Fruit fly (Drosophila melanogaster) whole organism, embryonic: ENCODE data around the gene mRpL14.

Experiments used
- Atf-2 ChIP-seq: fragments of 200-800 bp; sonication (Bioruptor generic); optimal IDR thresholded peaks from 2 replicates; lab custom pipeline; 2016; ENCODE audit warnings: missing biosample characterization, missing genetic modification characterization
- CG10431 ChIP-seq: fragments of 200-800 bp; sonication (Bioruptor generic); optimal IDR thresholded peaks from 3 replicates; lab custom pipeline; 2018; ENCODE audit warnings: missing biosample characterization, mild to moderate bottlenecking, missing genetic modification characterization
- CG12155 ChIP-seq: fragments of 200-800 bp; sonication (Bioruptor generic); optimal IDR thresholded peaks from 3 replicates; lab custom pipeline; 2016; ENCODE audit warnings: missing biosample characterization, missing genetic modification characterization
- CG12942 ChIP-seq: fragments of 200-800 bp; sonication (Bioruptor generic); optimal IDR thresholded peaks from 3 replicates; lab custom pipeline; 2016; ENCODE audit warnings: missing biosample characterization, missing genetic modification characterization
- CG13424 ChIP-seq: fragments of 200-800 bp; sonication (Bioruptor generic); optimal IDR thresholded peaks from 2 replicates; lab custom pipeline; 2019; ENCODE audit warnings: missing biosample characterization, mild to moderate bottlenecking, missing genetic modification characterization, moderate library complexity
- CG13894 ChIP-seq: fragments of 200-800 bp; sonication (Bioruptor generic); optimal IDR thresholded peaks from 3 replicates; lab custom pipeline; 2018; ENCODE audit warnings: missing biosample characterization, mild to moderate bottlenecking, missing genetic modification characterization, moderate library complexity
- CG1792 ChIP-seq: fragments of 200-800 bp; sonication (Bioruptor generic); optimal IDR thresholded peaks from 2 replicates; lab custom pipeline; 2016; ENCODE audit warnings: missing biosample characterization, missing genetic modification characterization
- CG30403 ChIP-seq: fragments of 200-800 bp; sonication (Bioruptor generic); optimal IDR thresholded peaks from 3 replicates; lab custom pipeline; 2016; ENCODE audit warnings: missing biosample characterization, missing genetic modification characterization
- CG3163 ChIP-seq: fragments of 200-800 bp; sonication (Bioruptor generic); optimal IDR thresholded peaks from 3 replicates; lab custom pipeline; 2016; ENCODE audit warnings: missing biosample characterization, missing genetic modification characterization
- CG4617 ChIP-seq: fragments of 200-800 bp; sonication (Bioruptor generic); optimal IDR thresholded peaks from 3 replicates; lab custom pipeline; 2016; ENCODE audit warnings: missing biosample characterization, missing genetic modification characterization, borderline replicate concordance
- CG5953 ChIP-seq: fragments of 200-800 bp; sonication (Bioruptor generic); IDR thresholded peaks from 2 replicates; pipeline ENCODE4 v1.3.6; 2022; ENCODE audit warnings: missing biosample characterization, missing genetic modification characterization
- CG6689 ChIP-seq: fragments of 200-800 bp; sonication (Bioruptor generic); IDR thresholded peaks from 2 replicates; pipeline ENCODE4 v1.3.6; 2022; ENCODE audit warnings: missing biosample characterization, missing genetic modification characterization
- CG7786 ChIP-seq: fragments of 200-800 bp; sonication (Bioruptor generic); optimal IDR thresholded peaks from 2 replicates; lab custom pipeline; 2016; ENCODE audit warnings: missing biosample characterization, missing genetic modification characterization
- CG8290 ChIP-seq, 3 experiments: fragments of 200-800 bp; sonication (Bioruptor generic); optimal IDR thresholded peaks; 2 replicates each; lab custom pipeline; 2016 to 2019; ENCODE audit warnings: missing biosample characterization in 3 of 3, missing genetic modification characterization in 3 of 3, mild to moderate bottlenecking in 2 of 3, moderate library complexity in 1 of 3
- Camta ChIP-seq: fragments of 200-800 bp; sonication (Bioruptor generic); optimal IDR thresholded peaks from 2 replicates; lab custom pipeline; 2016; ENCODE audit warnings: missing biosample characterization, missing genetic modification characterization
- E2f2 ChIP-seq: fragments of 200-800 bp; sonication (Bioruptor generic); IDR thresholded peaks from 2 replicates; pipeline ENCODE4 v1.3.6; 2022; ENCODE audit warnings: missing biosample characterization, missing genetic modification characterization
- H15 ChIP-seq: fragments of 200-800 bp; sonication (Bioruptor generic); IDR thresholded peaks from 3 replicates; pipeline ENCODE4 v1.3.6; 2022; ENCODE audit warnings: missing biosample characterization, missing genetic modification characterization
- HLH54F ChIP-seq: fragments of 200-800 bp; sonication (Bioruptor generic); optimal IDR thresholded peaks from 3 replicates; lab custom pipeline; 2016; ENCODE audit warnings: missing biosample characterization, missing genetic modification characterization
- Meics ChIP-seq: fragments of 200-800 bp; sonication (Bioruptor generic); optimal IDR thresholded peaks from 2 replicates; lab custom pipeline; 2017; ENCODE audit warnings: missing biosample characterization, mild to moderate bottlenecking, missing genetic modification characterization
- Mes4 ChIP-seq: fragments of 200-800 bp; sonication (Bioruptor generic); optimal IDR thresholded peaks from 2 replicates; lab custom pipeline; 2016; ENCODE audit warnings: missing biosample characterization, missing genetic modification characterization
- Spps ChIP-seq: fragments of 200-800 bp; sonication (Bioruptor generic); optimal IDR thresholded peaks from 2 replicates; lab custom pipeline; 2018; ENCODE audit warnings: missing biosample characterization, mild to moderate bottlenecking, missing genetic modification characterization
- Trl ChIP-seq, 3 experiments: fragments of >200 bp in 2 of 3; fragments of 200-800 bp in 1 of 3; sonication (Bioruptor generic) in 1 of 3; optimal IDR thresholded peaks; 2 replicates in 1 of 3; 3 replicates in 2 of 3; lab custom pipeline; 2016 to 2017; ENCODE audit warnings: missing biosample characterization in 1 of 3, missing genetic modification characterization in 1 of 3
- amos ChIP-seq: fragments of 200-800 bp; sonication (Bioruptor generic); IDR thresholded peaks from 2 replicates; pipeline ENCODE4 v1.3.6; 2022; ENCODE audit warnings: missing biosample characterization, missing genetic modification characterization; ENCODE audit not compliant: partially characterized antibody
- bab2 ChIP-seq: fragments of 200-800 bp; sonication (Bioruptor generic); optimal IDR thresholded peaks from 2 replicates; lab custom pipeline; 2016; ENCODE audit warnings: missing biosample characterization, missing genetic modification characterization
- bsh ChIP-seq, 2 experiments: fragments of 200-800 bp; sonication (Bioruptor generic); optimal IDR thresholded peaks; 2 replicates each; lab custom pipeline; 2017 to 2018; ENCODE audit warnings: mild to moderate bottlenecking in 2 of 2, missing biosample characterization in 2 of 2, missing genetic modification characterization in 2 of 2, moderate library complexity in 1 of 2
- btn ChIP-seq: fragments of 200-800 bp; sonication (Bioruptor generic); optimal IDR thresholded peaks from 2 replicates; lab custom pipeline; 2016; ENCODE audit warnings: missing biosample characterization, missing genetic modification characterization
- crol ChIP-seq: fragments of 200-800 bp; sonication (Bioruptor generic); IDR thresholded peaks from 2 replicates; pipeline ENCODE4 v1.3.6; 2022; ENCODE audit warnings: missing biosample characterization, missing genetic modification characterization
- dmrt99B ChIP-seq: fragments of 200-800 bp; sonication (Bioruptor generic); optimal IDR thresholded peaks from 2 replicates; lab custom pipeline; 2018; ENCODE audit warnings: missing biosample characterization, mild to moderate bottlenecking, missing genetic modification characterization, moderate library complexity
- dpn ChIP-seq, 2 experiments: fragments of 200-800 bp; sonication (Bioruptor generic); optimal IDR thresholded peaks; 3 replicates each; lab custom pipeline; 2016; ENCODE audit warnings: missing biosample characterization in 2 of 2, missing genetic modification characterization in 2 of 2
- emc ChIP-seq: fragments of 200-800 bp; sonication (Bioruptor generic); optimal IDR thresholded peaks from 2 replicates; lab custom pipeline; 2016; ENCODE audit warnings: missing biosample characterization, missing genetic modification characterization
- gcm2 ChIP-seq: fragments of 200-800 bp; sonication (Bioruptor generic); optimal IDR thresholded peaks from 2 replicates; lab custom pipeline; 2016; ENCODE audit warnings: missing biosample characterization, missing genetic modification characterization
- grau ChIP-seq: fragments of 200-800 bp; optimal IDR thresholded peaks from 3 replicates; lab custom pipeline; 2019; ENCODE audit warnings: missing biosample characterization, mild to moderate bottlenecking, missing genetic modification characterization, moderate library complexity
- gro ChIP-seq: fragments of 200-800 bp; sonication (Bioruptor generic); optimal IDR thresholded peaks from 2 replicates; lab custom pipeline; 2016; ENCODE audit warnings: missing biosample characterization, missing genetic modification characterization
- gsb ChIP-seq: fragments of 200-800 bp; sonication (Bioruptor generic); IDR thresholded peaks from 2 replicates; pipeline ENCODE4 v1.3.6; 2022; ENCODE audit warnings: missing biosample characterization, missing genetic modification characterization
- lab ChIP-seq: fragments of 200-800 bp; sonication (Bioruptor generic); optimal IDR thresholded peaks from 3 replicates; lab custom pipeline; 2017; ENCODE audit warnings: missing biosample characterization, missing genetic modification characterization, mild to moderate bottlenecking, moderate library complexity, missing genetic modification reagents
- lmd ChIP-seq: fragments of 200-800 bp; sonication (Bioruptor generic); IDR thresholded peaks from 2 replicates; pipeline ENCODE4 v1.3.6; 2022; ENCODE audit warnings: missing biosample characterization, missing genetic modification characterization
- lola ChIP-seq, 3 experiments: fragments of >200 bp in 2 of 3; fragments of 200-800 bp in 1 of 3; sonication (Bioruptor generic) in 1 of 3; optimal IDR thresholded peaks; 2 replicates each; lab custom pipeline; 2017 to 2019; ENCODE audit warnings: missing biosample characterization in 3 of 3, missing genetic modification characterization in 3 of 3, mild to moderate bottlenecking in 1 of 3, moderate library complexity in 1 of 3
- org-1 ChIP-seq: fragments of 200-800 bp; sonication (Bioruptor generic); optimal IDR thresholded peaks from 2 replicates; lab custom pipeline; 2017; ENCODE audit warnings: missing biosample characterization, missing genetic modification characterization
- p53 ChIP-seq: fragments of 200-800 bp; sonication (Bioruptor generic); optimal IDR thresholded peaks from 2 replicates; lab custom pipeline; 2016; ENCODE audit warnings: missing biosample characterization, missing genetic modification characterization
- pb ChIP-seq: fragments of 200-800 bp; sonication (Bioruptor generic); optimal IDR thresholded peaks from 3 replicates; lab custom pipeline; 2016; ENCODE audit warnings: missing biosample characterization, missing genetic modification characterization
- phol ChIP-seq: fragments of 200-800 bp; sonication (Bioruptor generic); optimal IDR thresholded peaks from 3 replicates; lab custom pipeline; 2018; ENCODE audit warnings: missing biosample characterization, mild to moderate bottlenecking, missing genetic modification characterization, moderate library complexity
- rib ChIP-seq: fragments of 200-800 bp; sonication (Bioruptor generic); IDR thresholded peaks from 2 replicates; pipeline ENCODE4 v1.3.6; 2022; ENCODE audit warnings: missing biosample characterization, missing genetic modification characterization
- ro ChIP-seq: fragments of 200-800 bp; sonication (Bioruptor generic); IDR thresholded peaks from 2 replicates; pipeline ENCODE4 v1.3.6; 2022; ENCODE audit warnings: missing biosample characterization, missing genetic modification characterization
- sisA ChIP-seq: fragments of 200-800 bp; sonication (Bioruptor generic); IDR thresholded peaks from 2 replicates; pipeline ENCODE4 v1.3.6; 2022; ENCODE audit warnings: missing biosample characterization, missing genetic modification characterization
- slbo ChIP-seq: fragments of 200-800 bp; sonication (Bioruptor generic); IDR thresholded peaks from 2 replicates; pipeline ENCODE4 v1.3.6; 2022; ENCODE audit warnings: missing biosample characterization, missing genetic modification characterization
- slp2 ChIP-seq: fragments of 200-800 bp; sonication (Bioruptor generic); optimal IDR thresholded peaks from 2 replicates; lab custom pipeline; 2016; ENCODE audit warnings: missing biosample characterization, missing genetic modification characterization
- so ChIP-seq: fragments of 200-800 bp; sonication (Bioruptor generic); IDR thresholded peaks from 3 replicates; pipeline ENCODE4 v1.3.6; 2022; ENCODE audit warnings: missing biosample characterization, missing genetic modification characterization
- stc ChIP-seq: fragments of 200-800 bp; sonication (Bioruptor generic); IDR thresholded peaks from 2 replicates; pipeline ENCODE4 v1.3.6; 2022; ENCODE audit warnings: missing biosample characterization, missing genetic modification characterization
- wor ChIP-seq: fragments of 200-800 bp; sonication (Bioruptor generic); IDR thresholded peaks from 2 replicates; pipeline ENCODE4 v1.3.6; 2022; ENCODE audit warnings: missing biosample characterization, missing genetic modification characterization
- zen ChIP-seq: fragments of 200-800 bp; sonication (Bioruptor generic); optimal IDR thresholded peaks from 3 replicates; lab custom pipeline; 2018; ENCODE audit warnings: missing biosample characterization, mild to moderate bottlenecking, missing genetic modification characterization, moderate library complexity

The mRpL14 gene

DNA sequence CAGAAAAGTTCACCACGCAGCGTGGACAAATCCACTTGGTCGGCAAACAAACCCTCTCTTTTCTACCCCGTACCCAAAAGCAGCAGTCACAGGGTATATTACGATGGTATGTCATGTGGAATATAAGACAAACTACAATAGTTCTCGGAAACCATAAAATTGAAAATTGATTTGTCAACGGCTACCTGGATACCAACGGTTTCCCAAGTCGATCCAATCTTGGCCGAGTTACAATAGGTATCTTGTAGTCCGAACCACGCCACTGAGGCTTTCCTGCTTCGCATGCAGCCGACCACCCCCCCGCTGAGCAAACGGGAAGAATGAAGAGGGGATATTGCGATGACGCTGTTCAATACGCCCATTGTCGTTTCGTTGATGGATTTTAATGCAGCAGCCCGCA, 26.1 kb downstream of the mRpL14 start:
- TF ChIP-seq Atf-2 (GFP tag; lab: Kevin White, UChicago) (peak; percentile 33), Meics (peak; percentile 14), lmd (GFP tag; lab: Robert Waterston, UW) (peak; percentile 71), slp2 (peak; percentile 26), grau (tag; lab: Kevin White, UChicago) (peak; percentile 39), rib (no peak), CG7786 (peak; percentile 27), CG4617 (GFP tag; lab: Kevin White, UChicago) (no peak), lola (GFP tag; optimal IDR thresholded peaks at IDR 0.05; lab: Kevin White, UChicago) (peak in 1 of 3 experiments; percentile 36), CG6689 (GFP tag; lab: Robert Waterston, UW) (peak; percentile 83), CG10431 (GFP tag; lab: Kevin White, UChicago) (no peak), CG12155 (GFP tag; lab: Kevin White, UChicago) (no peak), H15 (GFP tag; lab: Robert Waterston, UW) (peak; percentile 75; the same call in 1 of the 3 replicates), CG8290 (GFP tag; optimal IDR thresholded peaks at IDR 0.05; lab: Kevin White, UChicago) (peak; percentile 20), CG8290 (tag; optimal IDR thresholded peaks at IDR 0.05; lab: Kevin White, UChicago) (peak in 1 of 2 experiments; percentile 55), crol (GFP tag; lab: Robert Waterston, UW) (peak; percentile 50; the same call in 1 of the 2 replicates), so (GFP tag; lab: Robert Waterston, UW) (0 out of 3 replicates have a peak, but pooled peaks have one; percentile 25), CG1792 (GFP tag; lab: Kevin White, UChicago) (peak; percentile 51), Camta (peak; percentile 56), Spps (tag; lab: Kevin White, UChicago) (peak; percentile 22), CG5953 (GFP tag; lab: Robert Waterston, UW) (peak; percentile 72), gcm2 (GFP tag; lab: Kevin White, UChicago) (peak; percentile 6), CG30403 (GFP tag; lab: Kevin White, UChicago) (peak; percentile 47), CG13894 (no peak), dpn (GFP tag; optimal IDR thresholded peaks at IDR 0.05; lab: Kevin White, UChicago) (peak in 1 of 2 experiments; percentile 55), gsb (GFP tag; lab: Robert Waterston, UW) (0 out of 2 replicates have a peak, but pooled peaks have one; percentile 9), bab2 (GFP tag; lab: Kevin White, UChicago) (peak; percentile 21), sisA (peak; percentile 75), CG12942 (no peak), gro (no peak), wor (peak; percentile 51), CG3163 (GFP tag; lab: Kevin White, UChicago) (no peak), dmrt99B (tag; lab: Kevin White, UChicago) (peak; percentile 82), ro (GFP tag; lab: Robert Waterston, UW) (peak; percentile 63; the same call in 1 of the 2 replicates), phol (peak; percentile 51), org-1 (GFP tag; lab: Kevin White, UChicago) (peak; percentile 24), CG13424 (tag; lab: Kevin White, UChicago) (peak; percentile 10), stc (GFP tag; lab: Robert Waterston, UW) (peak; percentile 61), amos (GFP tag; lab: Robert Waterston, UW) (no peak), bsh (GFP tag; optimal IDR thresholded peaks at IDR 0.05; lab: Kevin White, UChicago) (peak in 1 of 2 experiments; percentile 74), E2f2 (GFP tag; lab: Robert Waterston, UW) (0 out of 2 replicates have a peak, but pooled peaks have one; percentile 23), lab (GFP tag; lab: Kevin White, UChicago) (peak; percentile 36), p53 (peak; percentile 13), Trl (optimal IDR thresholded peaks at IDR 0.05; lab: Kevin White, UChicago) (no peak), Trl (GFP tag; optimal IDR thresholded peaks at IDR 0.05; lab: Kevin White, UChicago) (peak; percentile 71), slbo (GFP tag; lab: Robert Waterston, UW) (peak; percentile 49), Mes4 (peak; percentile 52), HLH54F (GFP tag; lab: Kevin White, UChicago) (no peak), pb (peak; percentile 75), zen (tag; lab: Kevin White, UChicago) (peak; percentile 47), btn (peak; percentile 11), emc (GFP tag; lab: Kevin White, UChicago) (no peak)
